Worm (Caenorhabditis elegans): ENCODE measurements around the gene R02D5.6.

Gene R02D5.6

DNA sequence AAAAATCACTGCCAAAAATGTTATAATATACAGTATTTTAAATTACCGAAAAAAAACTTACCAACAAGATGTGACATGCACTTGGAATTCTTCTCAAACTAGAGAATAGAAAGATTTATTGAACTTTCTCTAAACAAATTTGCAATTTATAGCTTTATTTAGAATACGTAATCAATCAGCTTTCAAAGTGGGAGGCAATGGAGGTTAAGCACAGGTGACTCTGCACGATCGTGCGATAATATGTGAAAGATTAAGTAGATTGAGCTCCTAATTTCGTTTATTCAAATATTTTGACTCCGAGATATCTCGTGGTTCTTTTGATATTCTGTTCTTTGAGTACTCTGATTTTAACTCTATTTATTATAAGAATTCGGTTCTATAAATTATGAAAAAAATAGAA lies at the start of gene R02D5.6:
TSS of gene R02D5.6 (minus strand) at position 101 of the 400 bp plus-strand sequence.
- TF ChIP-seq R02D3.7 (tag; optimal IDR thresholded peaks at IDR 0.05) (no peak), nhr-21 (tag; optimal IDR thresholded peaks at IDR 0.05) (no peak), Y55F3AM.14 (GFP tag; optimal IDR thresholded peaks at IDR 0.05) (no peak), F13H6.1 (tag; optimal IDR thresholded peaks at IDR 0.05) (no peak), sem-4 (tag; optimal IDR thresholded peaks at IDR 0.05) (no peak), C34F6.9 (tag; optimal IDR thresholded peaks at IDR 0.05) (no peak), unc-55 (GFP tag; optimal IDR thresholded peaks at IDR 0.05) (no peak), mdl-1 (tag; optimal IDR thresholded peaks at IDR 0.05) (no peak), lin-13 (GFP tag; optimal IDR thresholded peaks at IDR 0.05) (no peak), nhr-10 (tag; optimal IDR thresholded peaks at IDR 0.05) (no peak), ceh-82 (tag; optimal IDR thresholded peaks at IDR 0.05) (no peak)

ce11 chrV:14562589-14562988 lies 44.7 kb upstream of the R02D5.6 start, which contains the start of gene C53A5.11:
Gene C53A5.11, plus strand, starts transcription at chrV:14562889.
- no peak for TF ChIP-seq ztf-1 (GFP tag; conservative IDR thresholded peaks at IDR 0.05)
- no peak for TF ChIP-seq ztf-11 (tag; optimal IDR thresholded peaks at IDR 0.05)
- TF ChIP-seq R02D3.7 (tag; optimal IDR thresholded peaks at IDR 0.05) = no peak
- no peak for TF ChIP-seq peb-1 (tag; optimal IDR thresholded peaks at IDR 0.05)
- no peak for TF ChIP-seq mbf-1 (tag; optimal IDR thresholded peaks at IDR 0.05)
- no peak for TF ChIP-seq sem-4 (tag; optimal IDR thresholded peaks at IDR 0.05)
- no peak for TF ChIP-seq nhr-25 (tag; optimal IDR thresholded peaks at IDR 0.05)
- TF ChIP-seq fos-1 (tag; optimal IDR thresholded peaks at IDR 0.05) = no peak

ce11 chrV:14559312-14559711 lies 41.4 kb upstream of the R02D5.6 start, which contains the start of gene srt-32:
Gene srt-32, plus strand, starts transcription at chrV:14559612.
- TF ChIP-seq blmp-1 (tag; optimal IDR thresholded peaks at IDR 0.05; ENCODE audit: insufficient read depth) = no peak
- no peak for TF ChIP-seq ceh-16 (tag; optimal IDR thresholded peaks at IDR 0.05)
- TF ChIP-seq nhr-11 (tag; optimal IDR thresholded peaks at IDR 0.05) = no peak
- no peak for TF ChIP-seq gmeb-1 (tag; optimal IDR thresholded peaks at IDR 0.05)
- no peak for TF ChIP-seq Y55F3AM.14 (GFP tag; optimal IDR thresholded peaks at IDR 0.05)

DNA sequence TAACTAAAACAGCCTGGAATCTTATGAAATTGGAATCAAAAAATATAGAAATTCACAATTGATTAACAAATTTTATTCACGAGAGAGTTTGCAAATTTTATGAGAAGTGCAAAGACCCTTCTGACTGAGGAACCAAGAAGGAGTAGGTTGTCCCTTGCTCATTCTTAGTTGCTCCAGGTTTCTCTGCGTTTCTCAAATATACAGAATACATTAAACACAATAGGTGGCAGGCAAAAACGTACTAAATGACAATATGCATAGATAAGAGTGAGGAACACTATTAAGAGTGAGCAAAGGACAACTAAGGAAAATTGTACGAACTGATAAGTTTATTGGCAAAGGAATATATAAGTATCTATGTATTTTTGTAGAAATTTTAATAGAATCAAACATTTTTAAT lies 40.8 kb upstream of the R02D5.6 start, which contains the start of gene C53A5.9:
TSS of gene C53A5.9 (minus strand) at position 101 of the 400 bp plus-strand sequence.
- no peak for TF ChIP-seq sem-4 (tag; optimal IDR thresholded peaks at IDR 0.05)
- no peak for TF ChIP-seq lin-11 (tag; optimal IDR thresholded peaks at IDR 0.05)
- no peak for TF ChIP-seq nhr-77 (tag; optimal IDR thresholded peaks at IDR 0.05)
- TF ChIP-seq fos-1 (tag; optimal IDR thresholded peaks at IDR 0.05) = no peak
- no peak for TF ChIP-seq blmp-1 (tag; optimal IDR thresholded peaks at IDR 0.05; ENCODE audit: insufficient read depth)
- no peak for TF ChIP-seq F13H6.1 (tag; optimal IDR thresholded peaks at IDR 0.05)
- TF ChIP-seq C34F6.9 (tag; optimal IDR thresholded peaks at IDR 0.05) = no peak
- TF ChIP-seq aly-2 (tag; optimal IDR thresholded peaks at IDR 0.05) = no peak
- no peak for TF ChIP-seq peb-1 (tag; optimal IDR thresholded peaks at IDR 0.05)
- TF ChIP-seq snpc-4 (tag; optimal IDR thresholded peaks at IDR 0.05) = no peak
- no peak for TF ChIP-seq nhr-6 (tag; optimal IDR thresholded peaks at IDR 0.05)
- TF ChIP-seq skn-1 (tag; optimal IDR thresholded peaks at IDR 0.05) = no peak
- TF ChIP-seq sma-9 (GFP tag; optimal IDR thresholded peaks at IDR 0.05) = no peak
- no peak for TF ChIP-seq sma-9 (tag; optimal IDR thresholded peaks at IDR 0.05)
- TF ChIP-seq ztf-4 (tag; optimal IDR thresholded peaks at IDR 0.05) = no peak
- TF ChIP-seq crh-2 (tag; optimal IDR thresholded peaks at IDR 0.05) = no peak
- no peak for TF ChIP-seq nhr-12 (tag; optimal IDR thresholded peaks at IDR 0.05)
- no peak for TF ChIP-seq elt-1 (tag; optimal IDR thresholded peaks at IDR 0.05)

- TF ChIP-seq ztf-4 (tag; optimal IDR thresholded peaks at IDR 0.05) = no peak
- TF ChIP-seq ZK546.5 (tag; optimal IDR thresholded peaks at IDR 0.05) = no peak
- TF ChIP-seq nhr-10 (tag; optimal IDR thresholded peaks at IDR 0.05) = no peak
- TF ChIP-seq mdl-1 (tag; optimal IDR thresholded peaks at IDR 0.05) = no peak
These were observed 38.3 kb upstream of the R02D5.6 start, which contains the start of gene srg-47 for ce11 chrV:14556187-14556586. Gene srg-47, minus strand, starts transcription at chrV:14556287.

DNA sequence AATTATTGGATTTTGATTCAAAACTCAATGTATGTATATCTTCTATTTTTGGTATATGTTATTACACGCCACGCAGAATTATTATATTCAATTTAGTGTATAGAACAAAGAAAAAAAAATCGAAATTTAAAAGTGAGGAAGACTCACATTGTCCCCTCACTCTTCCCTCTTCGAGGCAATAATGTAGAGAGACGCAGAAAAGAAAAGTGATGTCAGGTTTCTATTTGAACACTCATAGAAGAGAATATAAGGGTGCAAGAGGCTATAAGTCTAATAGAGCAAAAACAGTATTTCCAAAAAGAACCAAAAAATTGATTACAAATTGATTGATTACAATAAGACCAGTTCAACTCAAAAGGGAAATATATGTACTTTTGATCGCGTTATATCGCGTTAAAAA lies 30.6 kb upstream of the R02D5.6 start:
- TF ChIP-seq fos-1 (tag; optimal IDR thresholded peaks at IDR 0.05) = peak; percentile 16
- no peak for TF ChIP-seq ama-1 (optimal IDR thresholded peaks at IDR 0.05)
- TF ChIP-seq nhr-237 (tag; optimal IDR thresholded peaks at IDR 0.05) = no peak
- TF ChIP-seq C34F6.9 (tag; optimal IDR thresholded peaks at IDR 0.05) = peak; percentile 34
- TF ChIP-seq snpc-4 (tag; optimal IDR thresholded peaks at IDR 0.05) = no peak
- TF ChIP-seq nhr-21 (tag; optimal IDR thresholded peaks at IDR 0.05) = no peak

All from whole organism, L2 larva.